Worm (Caenorhabditis elegans): ENCODE results near the gene gst-26.
A peak's percentile ranks its signal among the peaks of the same experiment; 100 is the strongest.

- TF ChIP-seq unc-62 (GFP tag; optimal IDR thresholded peaks at IDR 0.05 in 1 of 2) (no peak), unc-62 (tag; optimal IDR thresholded peaks at IDR 0.05) (no peak), R02D3.7 (tag; optimal IDR thresholded peaks at IDR 0.05) (no peak), ceh-28 (tag; optimal IDR thresholded peaks at IDR 0.05) (no peak), snpc-4 (tag; optimal IDR thresholded peaks at IDR 0.05) (no peak), lin-39 (tag; optimal IDR thresholded peaks at IDR 0.05) (no peak), lsy-2 (tag; optimal IDR thresholded peaks at IDR 0.05) (peak; percentile 19 to 68), duxl-1 (tag; optimal IDR thresholded peaks at IDR 0.05; ENCODE audit: poor library complexity) (no peak), F26F4.8 (GFP tag; conservative IDR thresholded peaks at IDR 0.05) (no peak), hlh-11 (tag; optimal IDR thresholded peaks at IDR 0.05) (no peak), nhr-11 (tag; optimal IDR thresholded peaks at IDR 0.05) (no peak)
Measured at ce11 chrII:15119537-15120360, 44.6 kb downstream of the gst-26 start, which contains the start of gene arp-1.
